Worm (Caenorhabditis elegans) whole organism, late embryonic: ENCODE measurements around the gene F57E7.4.

ENCODE experiments used
- hlh-6 ChIP-seq: sonication (generic microtip); optimal IDR thresholded peaks from 2 replicates; lab custom pipeline; 2016; ENCODE audit warnings: missing genotype, missing genetic modification characterization, missing compliant biosample characterization
- nhr-232 ChIP-seq: sonication (generic microtip); optimal IDR thresholded peaks from 2 replicates; lab custom pipeline; 2016; ENCODE audit warnings: missing genetic modification characterization, missing compliant biosample characterization
- pax-1 ChIP-seq: fragments of 150-350 bp; optimal IDR thresholded peaks from 2 replicates; lab custom pipeline; 2014; ENCODE audit warnings: missing biosample characterization, missing genetic modification characterization
- rnt-1 ChIP-seq: sonication (generic microtip); optimal IDR thresholded peaks from 2 replicates; lab custom pipeline; 2016; ENCODE audit warnings: missing genetic modification characterization, missing compliant biosample characterization

ce11 chrV:16437546-16437945 lies 43.3 kb downstream of the F57E7.4 start, which contains the start of gene F26D2.15:
- TF ChIP-seq nhr-232 (tag; lab: Kevin White, UChicago), result no peak
- TF ChIP-seq hlh-6 (tag; lab: Kevin White, UChicago), result no peak
- TF ChIP-seq pax-1 (tag; lab: Kevin White, UChicago), result no peak
- no peak for TF ChIP-seq rnt-1
